Fruit fly (Drosophila melanogaster) whole organism, adult: ENCODE measurements around the gene SPARC.

Experiments used
- CG11617 ChIP-seq: fragments of 200-800 bp; sonication (Bioruptor generic); optimal IDR thresholded peaks from 2 replicates; lab custom pipeline; 2017; ENCODE audit warnings: mild to moderate bottlenecking, missing biosample characterization, missing genetic modification reagents, missing genetic modification characterization
- CG12768 ChIP-seq: fragments of 200-800 bp; sonication (Bioruptor generic); optimal IDR thresholded peaks from 2 replicates; lab custom pipeline; 2017; ENCODE audit warnings: missing biosample characterization, missing genetic modification characterization, mild to moderate bottlenecking, moderate library complexity, missing genetic modification reagents
- CG14711 ChIP-seq: fragments of 200-800 bp; sonication (Bioruptor generic); optimal IDR thresholded peaks from 2 replicates; lab custom pipeline; 2018; ENCODE audit warnings: missing biosample characterization, mild to moderate bottlenecking, missing genetic modification characterization, moderate library complexity
- CG1620 ChIP-seq: fragments of 200-800 bp; sonication (Bioruptor generic); optimal IDR thresholded peaks from 2 replicates; lab custom pipeline; 2016; ENCODE audit warnings: missing biosample characterization, missing genetic modification characterization
- CG33017 ChIP-seq: fragments of 200-800 bp; sonication (Bioruptor generic); optimal IDR thresholded peaks from 2 replicates; lab custom pipeline; 2018; ENCODE audit warnings: missing biosample characterization, mild to moderate bottlenecking, missing genetic modification characterization, moderate library complexity
- CG5204 ChIP-seq: fragments of 200-800 bp; sonication (Bioruptor generic); optimal IDR thresholded peaks from 2 replicates; lab custom pipeline; 2016; ENCODE audit warnings: missing biosample characterization, missing genetic modification characterization
- CG7045 ChIP-seq: fragments of 200-800 bp; sonication (Bioruptor generic); optimal IDR thresholded peaks from 2 replicates; lab custom pipeline; 2017; ENCODE audit warnings: missing biosample characterization, mild to moderate bottlenecking, missing genetic modification characterization
- CG7101 ChIP-seq: fragments of 200-800 bp; sonication (Bioruptor generic); optimal IDR thresholded peaks from 2 replicates; lab custom pipeline; 2018; ENCODE audit warnings: missing biosample characterization, mild to moderate bottlenecking, missing genetic modification characterization, moderate library complexity
- Clk ChIP-seq: fragments of 200-800 bp; sonication (Bioruptor generic); optimal IDR thresholded peaks from 2 replicates; lab custom pipeline; 2017; ENCODE audit warnings: missing biosample characterization, missing genetic modification characterization
- Crg-1 ChIP-seq: fragments of 200-800 bp; sonication (Bioruptor generic); optimal IDR thresholded peaks from 2 replicates; lab custom pipeline; 2016; ENCODE audit warnings: missing biosample characterization, missing genetic modification characterization
- Hr96 ChIP-seq: fragments of 200-800 bp; sonication (Bioruptor generic); optimal IDR thresholded peaks from 2 replicates; lab custom pipeline; 2016; ENCODE audit warnings: missing biosample characterization, missing genetic modification characterization
- Mnt ChIP-seq: fragments of 200-800 bp; sonication (Bioruptor generic); optimal IDR thresholded peaks from 2 replicates; lab custom pipeline; 2016; ENCODE audit warnings: missing biosample characterization, mild to moderate bottlenecking, missing genetic modification characterization
- bab1 ChIP-seq: fragments of 200-800 bp; sonication (Bioruptor generic); optimal IDR thresholded peaks from 3 replicates; lab custom pipeline; 2019; ENCODE audit warnings: missing biosample characterization, mild to moderate bottlenecking, missing genetic modification characterization, moderate library complexity
- cic ChIP-seq: fragments of 200-800 bp; sonication (Bioruptor generic); optimal IDR thresholded peaks from 2 replicates; lab custom pipeline; 2017; ENCODE audit warnings: missing biosample characterization, mild to moderate bottlenecking, missing genetic modification characterization, moderate library complexity
- cnc ChIP-seq, 2 experiments: fragments of >200 bp; optimal IDR thresholded peaks; 2 replicates each; lab custom pipeline; 2017
- kay ChIP-seq: fragments of 200-800 bp; sonication (Bioruptor generic); peaks from one replicate; lab custom pipeline; 2016; ENCODE audit warnings: missing biosample characterization, missing genetic modification characterization, borderline replicate concordance
- pad ChIP-seq: fragments of 200-800 bp; sonication (Bioruptor generic); optimal IDR thresholded peaks from 3 replicates; lab custom pipeline; 2017; ENCODE audit warnings: missing biosample characterization, missing genetic modification characterization, mild to moderate bottlenecking, moderate library complexity, missing genetic modification reagents
- tj ChIP-seq: fragments of 200-800 bp; sonication (Bioruptor generic); optimal IDR thresholded peaks from 3 replicates; lab custom pipeline; 2017; ENCODE audit warnings: missing biosample characterization, mild to moderate bottlenecking, missing genetic modification characterization, moderate library complexity
- toe ChIP-seq: fragments of 200-800 bp; sonication (Bioruptor generic); optimal IDR thresholded peaks from 2 replicates; lab custom pipeline; 2016; ENCODE audit warnings: missing biosample characterization, missing genetic modification characterization

The SPARC gene

dm6 chr3R:26890088-26890487 lies 18.3 kb upstream of the SPARC start:
- TF ChIP-seq Mnt (GFP tag; lab: Kevin White, UChicago) = no peak
- TF ChIP-seq cic (GFP tag; lab: Kevin White, UChicago) = no peak
- TF ChIP-seq toe (GFP tag; lab: Kevin White, UChicago) = peak; percentile 7
- peak; percentile 17 for TF ChIP-seq CG14711
- peak; percentile 63 for TF ChIP-seq CG12768 (GFP tag; lab: Kevin White, UChicago)
- peak; percentile 7 for TF ChIP-seq CG7045 (GFP tag; lab: Kevin White, UChicago)
- no peak for TF ChIP-seq tj (GFP tag; lab: Kevin White, UChicago)

dm6 chr3R:26888086-26888724 lies 16.4 kb upstream of the SPARC start:
- TF ChIP-seq CG33017 (tag; lab: Kevin White, UChicago) (no peak), Crg-1 (no peak), CG1620 (no peak), bab1 (GFP tag; lab: Kevin White, UChicago) (no peak), CG7101 (tag; lab: Kevin White, UChicago) (no peak), CG11617 (GFP tag; lab: Kevin White, UChicago) (no peak), Mnt (GFP tag; lab: Kevin White, UChicago) (no peak), Hr96 (GFP tag; lab: Kevin White, UChicago) (no peak), pad (GFP tag; lab: Kevin White, UChicago) (no peak), CG5204 (GFP tag; lab: Kevin White, UChicago) (no peak), kay (GFP tag; lab: Kevin White, UChicago) (no peak), cnc (optimal IDR thresholded peaks at IDR 0.05; lab: Kevin White, UChicago) (no peak), tj (GFP tag; lab: Kevin White, UChicago) (no peak), cic (GFP tag; lab: Kevin White, UChicago) (no peak)

- TF ChIP-seq tj (GFP tag; lab: Kevin White, UChicago) (peak; percentile 10), CG11617 (GFP tag; lab: Kevin White, UChicago) (no peak)
These were observed 15.4 kb upstream of the SPARC start for dm6 chr3R:26887155-26887554.

- TF ChIP-seq CG1620 = no peak
- TF ChIP-seq Hr96 (GFP tag; lab: Kevin White, UChicago) = no peak
- TF ChIP-seq CG33017 (tag; lab: Kevin White, UChicago) = peak; percentile 41
- no peak for TF ChIP-seq toe (GFP tag; lab: Kevin White, UChicago)
- no peak for TF ChIP-seq pad (GFP tag; lab: Kevin White, UChicago)
- no peak for TF ChIP-seq tj (GFP tag; lab: Kevin White, UChicago)
- TF ChIP-seq kay (GFP tag; lab: Kevin White, UChicago) = no peak
- peak; percentile 12 for TF ChIP-seq CG7101 (tag; lab: Kevin White, UChicago)
- peak; percentile 30 for TF ChIP-seq CG7045 (GFP tag; lab: Kevin White, UChicago)
- no peak for TF ChIP-seq Mnt (GFP tag; lab: Kevin White, UChicago)
These were observed 14.5 kb upstream of the SPARC start for dm6 chr3R:26886283-26886689.

dm6 chr3R:26885192-26885591 lies 13.4 kb upstream of the SPARC start:
- no peak for TF ChIP-seq Hr96 (GFP tag; lab: Kevin White, UChicago)
- TF ChIP-seq pad (GFP tag; lab: Kevin White, UChicago) = no peak
- no peak for TF ChIP-seq bab1 (GFP tag; lab: Kevin White, UChicago)
- no peak for TF ChIP-seq toe (GFP tag; lab: Kevin White, UChicago)
- TF ChIP-seq cnc (optimal IDR thresholded peaks at IDR 0.05; lab: Kevin White, UChicago) = no peak
- no peak for TF ChIP-seq CG12768 (GFP tag; lab: Kevin White, UChicago)
- TF ChIP-seq CG14711 = no peak
- no peak for TF ChIP-seq kay (GFP tag; lab: Kevin White, UChicago)
- TF ChIP-seq tj (GFP tag; lab: Kevin White, UChicago) = no peak
- TF ChIP-seq Crg-1 = no peak
- no peak for TF ChIP-seq CG7101 (tag; lab: Kevin White, UChicago)
- no peak for TF ChIP-seq Clk (GFP tag; lab: Kevin White, UChicago)

dm6 chr3R:26883015-26883292 lies 11.2 kb upstream of the SPARC start:
- no peak for TF ChIP-seq bab1 (GFP tag; lab: Kevin White, UChicago)
- TF ChIP-seq tj (GFP tag; lab: Kevin White, UChicago) = no peak
- TF ChIP-seq Clk (GFP tag; lab: Kevin White, UChicago) = no peak
- no peak for TF ChIP-seq Hr96 (GFP tag; lab: Kevin White, UChicago)
- TF ChIP-seq pad (GFP tag; lab: Kevin White, UChicago) = no peak
- TF ChIP-seq CG5204 (GFP tag; lab: Kevin White, UChicago) = no peak
- TF ChIP-seq CG33017 (tag; lab: Kevin White, UChicago) = no peak
- TF ChIP-seq cnc (optimal IDR thresholded peaks at IDR 0.05; lab: Kevin White, UChicago) = no peak

- TF ChIP-seq Mnt (GFP tag; lab: Kevin White, UChicago) (no peak), tj (GFP tag; lab: Kevin White, UChicago) (peak; percentile 52), kay (GFP tag; lab: Kevin White, UChicago) (peak; percentile 67)
These were observed 10.6 kb upstream of the SPARC start for dm6 chr3R:26882230-26883014.
